Worm (Caenorhabditis elegans) whole organism, L3 larva: ENCODE results near the gene Y73F8A.14.
A peak's percentile ranks its signal among the peaks of the same experiment; 100 is the strongest.
"Not testable (repeated sequence)": the region's sequence is repeated elsewhere in the genome, so short reads cannot be mapped to it uniquely, and the experiment has no call there.

ENCODE experiments used
- R02D3.7 ChIP-seq: fragments of 150-350 bp; optimal IDR thresholded peaks from 2 replicates; lab custom pipeline; 2014; ENCODE audit warnings: missing biosample characterization, missing genetic modification characterization
- aly-2 ChIP-seq: fragments of 150-350 bp; optimal IDR thresholded peaks from 2 replicates; lab custom pipeline; 2014; ENCODE audit warnings: missing biosample characterization, missing genetic modification characterization
- ama-1 ChIP-seq: fragments of 150-350 bp; optimal IDR thresholded peaks from 2 replicates; lab custom pipeline; 2018
- ceh-16 ChIP-seq: sonication (generic microtip); optimal IDR thresholded peaks from 2 replicates; lab custom pipeline; 2017; ENCODE audit warnings: missing biosample characterization, missing genetic modification characterization
- ceh-28 ChIP-seq: fragments of 150-350 bp; optimal IDR thresholded peaks from 2 replicates; lab custom pipeline; 2014; ENCODE audit warnings: missing biosample characterization, missing genetic modification reagents, missing genetic modification characterization
- ceh-9 ChIP-seq: sonication (generic microtip); optimal IDR thresholded peaks from 2 replicates; lab custom pipeline; 2018; ENCODE audit warnings: missing biosample characterization, missing genetic modification characterization
- daf-12 ChIP-seq: fragments of 150-350 bp; optimal IDR thresholded peaks from 2 replicates; lab custom pipeline; 2014; ENCODE audit warnings: missing biosample characterization, missing genetic modification reagents, missing genetic modification characterization
- egl-5 ChIP-seq: fragments of 150-350 bp; optimal IDR thresholded peaks from 2 replicates; lab custom pipeline; 2017; ENCODE audit warnings: missing biosample characterization, missing genetic modification reagents, missing genetic modification characterization, inconsistent platforms
- elt-1 ChIP-seq: fragments of 150-350 bp; optimal IDR thresholded peaks from 2 replicates; lab custom pipeline; 2014; ENCODE audit warnings: missing biosample characterization, missing genetic modification characterization
- elt-2 ChIP-seq: sonication (generic microtip); optimal IDR thresholded peaks from 2 replicates; lab custom pipeline; 2016; ENCODE audit warnings: missing genetic modification reagents, mild to moderate bottlenecking, missing genetic modification characterization, missing compliant biosample characterization
- eor-1 ChIP-seq, 2 experiments: fragments of 150-350 bp; optimal IDR thresholded peaks; 2 replicates each; lab custom pipeline; 2014 to 2018; ENCODE audit warnings: missing biosample characterization in 2 of 2, missing genetic modification characterization in 2 of 2
- fkh-10 ChIP-seq: sonication (generic microtip); optimal IDR thresholded peaks from 2 replicates; lab custom pipeline; 2017; ENCODE audit warnings: missing biosample characterization, missing genetic modification reagents, missing genetic modification characterization
- fkh-2 ChIP-seq: fragments of 150-350 bp; optimal IDR thresholded peaks from 2 replicates; lab custom pipeline; 2014; ENCODE audit warnings: missing biosample characterization, missing genetic modification reagents, missing genetic modification characterization
- fos-1 ChIP-seq: fragments of 150-350 bp; optimal IDR thresholded peaks from 2 replicates; lab custom pipeline; 2014; ENCODE audit warnings: missing biosample characterization, missing genetic modification characterization
- hmg-11 ChIP-seq: sonication (generic microtip); optimal IDR thresholded peaks from 2 replicates; lab custom pipeline; 2016; ENCODE audit warnings: missing genetic modification characterization, missing compliant biosample characterization
- jun-1 ChIP-seq: fragments of 150-350 bp; optimal IDR thresholded peaks from 2 replicates; lab custom pipeline; 2014; ENCODE audit warnings: missing biosample characterization, missing genetic modification reagents, missing genetic modification characterization
- lin-15B ChIP-seq: fragments of 150-350 bp; optimal IDR thresholded peaks from 2 replicates; lab custom pipeline; 2014; ENCODE audit warnings: missing biosample characterization, missing genetic modification characterization
- lin-39 ChIP-seq: fragments of 150-350 bp; optimal IDR thresholded peaks from 2 replicates; lab custom pipeline; 2018; ENCODE audit warnings: missing biosample characterization, missing genetic modification reagents, missing genetic modification characterization
- lsy-12 ChIP-seq: sonication (generic microtip); optimal IDR thresholded peaks from 2 replicates; lab custom pipeline; 2016; ENCODE audit warnings: mild to moderate bottlenecking, missing genetic modification characterization, missing compliant biosample characterization
- nfya-1 ChIP-seq: sonication (generic microtip); optimal IDR thresholded peaks from 2 replicates; lab custom pipeline; 2017; ENCODE audit warnings: missing genetic modification characterization, mild to moderate bottlenecking, missing compliant biosample characterization, antibody characterized with exemption, moderate library complexity; ENCODE audit not compliant: insufficient read depth
- nhr-11 ChIP-seq: fragments of 150-350 bp; optimal IDR thresholded peaks from 2 replicates; lab custom pipeline; 2014; ENCODE audit warnings: missing biosample characterization, missing genetic modification characterization
- nhr-12 ChIP-seq: fragments of 150-350 bp; optimal IDR thresholded peaks from 2 replicates; lab custom pipeline; 2014; ENCODE audit warnings: missing biosample characterization, missing genetic modification characterization
- nhr-23 ChIP-seq: fragments of 150-350 bp; optimal IDR thresholded peaks from 2 replicates; lab custom pipeline; 2014; ENCODE audit warnings: missing biosample characterization, missing genetic modification reagents, missing genetic modification characterization
- nhr-237 ChIP-seq: fragments of 150-350 bp; optimal IDR thresholded peaks from 2 replicates; lab custom pipeline; 2014; ENCODE audit warnings: missing biosample characterization, missing genetic modification characterization
- nhr-28 ChIP-seq: fragments of 150-350 bp; optimal IDR thresholded peaks from 2 replicates; lab custom pipeline; 2014; ENCODE audit warnings: missing biosample characterization, missing genetic modification characterization
- nhr-43 ChIP-seq: sonication (generic microtip); optimal IDR thresholded peaks from 2 replicates; lab custom pipeline; 2016; ENCODE audit warnings: mild to moderate bottlenecking, missing genetic modification characterization, missing compliant biosample characterization; ENCODE audit not compliant: poor library complexity, severe bottlenecking
- nhr-67 ChIP-seq: fragments of 150-350 bp; optimal IDR thresholded peaks from 2 replicates; lab custom pipeline; 2014; ENCODE audit warnings: missing biosample characterization, missing genetic modification characterization
- pha-4 ChIP-seq: fragments of 150-350 bp; optimal IDR thresholded peaks from 2 replicates; lab custom pipeline; 2014; ENCODE audit warnings: missing biosample characterization, missing genetic modification reagents, missing genetic modification characterization
- pqm-1 ChIP-seq: fragments of 150-350 bp; optimal IDR thresholded peaks from 2 replicates; lab custom pipeline; 2017; ENCODE audit warnings: missing biosample characterization, missing genetic modification characterization, inconsistent platforms
- sea-2 ChIP-seq: fragments of 150-350 bp; sonication (generic microtip); optimal IDR thresholded peaks from 4 replicates; lab custom pipeline; 2014; ENCODE audit warnings: missing biosample characterization, missing genetic modification reagents, missing genetic modification characterization
- skn-1 ChIP-seq: fragments of 150-350 bp; optimal IDR thresholded peaks from 2 replicates; lab custom pipeline; 2014; ENCODE audit warnings: missing biosample characterization, missing genetic modification characterization
- snpc-4 ChIP-seq: fragments of 150-350 bp; optimal IDR thresholded peaks from 2 replicates; lab custom pipeline; 2014; ENCODE audit warnings: missing biosample characterization, missing genetic modification characterization
- unc-39 ChIP-seq: sonication (generic microtip); optimal IDR thresholded peaks from 4 replicates; lab custom pipeline; 2017; ENCODE audit warnings: missing biosample characterization, missing genetic modification characterization
- unc-62 ChIP-seq: fragments of 150-350 bp; sonication (generic microtip); optimal IDR thresholded peaks from 4 replicates; lab custom pipeline; 2014; ENCODE audit warnings: missing biosample characterization, missing genetic modification reagents, missing genetic modification characterization
- zag-1 ChIP-seq: fragments of 150-350 bp; optimal IDR thresholded peaks from 2 replicates; lab custom pipeline; 2014; ENCODE audit warnings: missing biosample characterization, missing genetic modification characterization
- ztf-4 ChIP-seq: fragments of 150-350 bp; optimal IDR thresholded peaks from 2 replicates; lab custom pipeline; 2014; ENCODE audit warnings: missing biosample characterization, missing genetic modification characterization

The Y73F8A.14 gene

DNA sequence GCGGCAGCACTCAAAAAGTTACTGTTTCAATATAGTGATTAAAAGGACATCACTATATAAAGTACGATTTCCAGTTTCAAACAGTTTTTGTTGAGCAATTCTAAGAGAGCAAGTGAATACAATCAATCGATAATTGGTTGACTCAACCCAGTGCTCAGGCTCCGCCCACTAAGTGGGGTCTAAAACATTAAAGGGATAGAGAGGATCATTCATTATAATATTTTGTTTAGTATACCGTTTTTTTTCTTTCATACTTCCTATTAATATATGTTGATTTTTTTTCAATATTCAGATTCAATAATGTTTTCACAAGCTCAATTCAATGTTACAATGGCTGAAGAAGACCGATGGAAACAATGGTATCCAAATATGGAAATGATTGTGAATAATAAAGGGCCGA is 4.7 kb upstream of the Y73F8A.14 start, which contains the start of gene tbx-39:
tbx-39 (plus strand) TSS at position 301 of the 400 bp plus-strand sequence.
- no peak for TF ChIP-seq ceh-28 (tag; lab: Kevin White, UChicago)
- TF ChIP-seq, all 47 proteins: peak for 0

DNA sequence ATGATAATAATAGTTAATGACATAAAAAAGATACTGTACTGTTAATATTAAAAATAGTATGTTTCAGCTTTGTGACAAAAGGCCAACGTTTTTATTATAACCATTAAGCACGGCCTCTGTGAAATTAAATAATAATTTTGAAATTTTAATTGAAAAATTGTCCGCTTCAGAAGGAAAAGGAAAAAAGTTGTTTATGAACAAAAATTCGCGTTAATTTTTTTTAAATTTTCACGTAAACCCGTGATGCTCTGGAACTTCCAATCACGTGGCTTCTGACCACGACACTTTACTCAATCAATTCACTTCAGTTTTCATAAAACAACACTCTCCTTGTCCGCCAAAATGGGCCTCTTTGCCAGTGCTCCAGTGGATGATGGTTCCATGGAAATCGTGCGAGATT is 2.4 kb upstream of the Y73F8A.14 start, which contains the start of gene Y73F8A.15:
Y73F8A.15 (plus strand) TSS at position 301 of the 400 bp plus-strand sequence.
- TF ChIP-seq aly-2 (no peak), R02D3.7 (no peak), zag-1 (no peak), nhr-28 (tag; lab: Kevin White, UChicago) (no peak), ceh-16 (no peak), unc-39 (no peak), sea-2 (GFP tag; lab: Kevin White, UChicago) (no peak), fkh-10 (no peak), ztf-4 (tag; lab: Kevin White, UChicago) (no peak), nhr-11 (tag; lab: Kevin White, UChicago) (no peak), lin-15B (tag; lab: Kevin White, UChicago) (no peak), eor-1 (tag; optimal IDR thresholded peaks at IDR 0.05; lab: Kevin White, UChicago) (no peak), elt-1 (no peak), unc-62 (GFP tag; lab: Kevin White, UChicago) (no peak), fkh-2 (tag; lab: Kevin White, UChicago) (no peak), snpc-4 (tag; lab: Kevin White, UChicago) (no peak), daf-12 (tag; lab: Kevin White, UChicago) (no peak), jun-1 (tag; lab: Kevin White, UChicago) (no peak), ceh-9 (tag; lab: Kevin White, UChicago) (no peak), nfya-1 (tag; lab: Kevin White, UChicago) (no peak)
- TF ChIP-seq, all 47 proteins: peak for 0

- TF ChIP-seq nhr-237 (tag; lab: Kevin White, UChicago), result no peak
- TF ChIP-seq ama-1 (lab: Kevin White, UChicago), result no peak
- no peak for TF ChIP-seq fkh-2 (tag; lab: Kevin White, UChicago)
- TF ChIP-seq fos-1 (tag; lab: Kevin White, UChicago), result no peak
- TF ChIP-seq nhr-11 (tag; lab: Kevin White, UChicago), result no peak
- TF ChIP-seq nhr-67 (tag; lab: Kevin White, UChicago), result no peak
- TF ChIP-seq nhr-23 (tag; lab: Kevin White, UChicago), result no peak
- no peak for TF ChIP-seq zag-1
- no peak for TF ChIP-seq daf-12 (tag; lab: Kevin White, UChicago)
- no peak for TF ChIP-seq fkh-10
- TF ChIP-seq jun-1 (tag; lab: Kevin White, UChicago), result no peak
- no peak for TF ChIP-seq lsy-12 (tag; lab: Kevin White, UChicago)
- no peak for TF ChIP-seq snpc-4 (tag; lab: Kevin White, UChicago)
- no peak for TF ChIP-seq lin-39 (tag; lab: Kevin White, UChicago)
- TF ChIP-seq egl-5 (tag; lab: Kevin White, UChicago), result no peak
- TF ChIP-seq ceh-9 (tag; lab: Kevin White, UChicago), result no peak
- no peak for TF ChIP-seq nhr-43 (tag; lab: Kevin White, UChicago)
- no peak for TF ChIP-seq pqm-1 (tag; lab: Kevin White, UChicago)
These were observed 3.4 kb downstream of the Y73F8A.14 start for ce11 chrIV:15315502-15315901.

DNA sequence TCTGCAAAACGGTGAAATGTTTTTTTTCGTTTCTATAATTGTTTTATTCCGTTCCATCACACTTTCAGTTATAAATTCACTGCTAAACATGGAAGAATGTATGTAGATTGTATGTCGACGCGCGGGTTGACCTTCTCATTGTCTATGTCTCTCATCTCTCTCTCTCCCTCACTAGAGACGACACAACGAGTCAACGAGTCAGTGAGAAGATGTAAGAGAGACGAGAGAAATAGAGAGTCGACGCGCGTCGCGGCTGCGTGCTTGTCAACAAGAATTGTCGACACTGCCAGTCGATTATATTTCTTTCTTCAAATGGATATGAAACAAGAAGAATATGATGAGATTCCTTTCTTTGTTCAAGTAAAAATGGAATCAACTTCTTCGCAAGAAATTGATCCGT is 6.9 kb downstream of the Y73F8A.14 start, which contains the start of gene Y73F8A.13:
Y73F8A.13 (plus strand) TSS at position 240 of the 400 bp plus-strand sequence.
- TF ChIP-seq elt-2 (tag; lab: Kevin White, UChicago) (no peak), pha-4 (tag; lab: Kevin White, UChicago) (peak; percentile 71)

- not testable (repeated sequence) for TF ChIP-seq nhr-12, hmg-11, skn-1 (tag; lab: Kevin White, UChicago)
These were observed 7.3 kb downstream of the Y73F8A.14 start, which contains the start of gene Y73F8A.12 for ce11 chrIV:15311590-15311989. Gene Y73F8A.12, minus strand, starts transcription at chrIV:15311690.
